Worm (Caenorhabditis elegans) whole organism, midembryonic: ENCODE results near the gene B0410.1.

Experiments used
- T22C8.4 ChIP-seq: fragments of 200-800 bp; sonication (Bioruptor generic); IDR thresholded peaks from 2 replicates; pipeline ENCODE4 v1.3.6; 2022; ENCODE audit warnings: missing genetic modification characterization, missing compliant biosample characterization
- cog-1 ChIP-seq: sonication (generic microtip); optimal IDR thresholded peaks from 2 replicates; lab custom pipeline; 2016; ENCODE audit warnings: missing genetic modification characterization, missing compliant biosample characterization
- flt-1 ChIP-seq: fragments of 200-800 bp; sonication (Bioruptor generic); IDR thresholded peaks from 2 replicates; pipeline ENCODE4 v1.3.6; 2022; ENCODE audit warnings: missing genetic modification characterization, missing compliant biosample characterization
- klf-2 ChIP-seq: fragments of 200-800 bp; sonication (Bioruptor generic); conservative IDR thresholded peaks from 2 replicates; pipeline ENCODE4 v1.3.6; 2022; ENCODE audit warnings: missing genetic modification reagents, missing genetic modification characterization, missing compliant biosample characterization
- med-1 ChIP-seq: sonication (generic microtip); optimal IDR thresholded peaks from 2 replicates; lab custom pipeline; 2017; ENCODE audit warnings: missing genetic modification characterization, mild to moderate bottlenecking, missing compliant biosample characterization, antibody characterized with exemption, missing genetic modification reagents; ENCODE audit not compliant: insufficient read depth
- ref-1 ChIP-seq: fragments of 200-800 bp; sonication (Bioruptor generic); conservative IDR thresholded peaks from 2 replicates; pipeline ENCODE4 v1.3.6; 2022; ENCODE audit warnings: missing genetic modification reagents, missing genetic modification characterization, missing compliant biosample characterization
- ztf-23 ChIP-seq: fragments of 200-800 bp; sonication (Bioruptor generic); IDR thresholded peaks from 2 replicates; pipeline ENCODE4 v1.3.6; 2022; ENCODE audit warnings: missing genetic modification reagents, missing genetic modification characterization, missing compliant biosample characterization

ce11 chrX:2906062-2906732 is 11.8 kb downstream of the B0410.1 start:
- TF ChIP-seq flt-1 (GFP tag; lab: Robert Waterston, UW) = no peak
- no peak for TF ChIP-seq ztf-23
- TF ChIP-seq cog-1 = no peak
- TF ChIP-seq med-1 (GFP tag; lab: Kevin White, UChicago) = no peak
- no peak for TF ChIP-seq T22C8.4 (GFP tag; lab: Robert Waterston, UW)
- TF ChIP-seq ref-1 (GFP tag; lab: Robert Waterston, UW) = no peak
- no peak for TF ChIP-seq klf-2
